Worm (Caenorhabditis elegans): Measurements from ENCODE around the gene sri-72.

- TF ChIP-seq dao-5 (tag; optimal IDR thresholded peaks at IDR 0.05) (no peak), him-1 (tag; optimal IDR thresholded peaks at IDR 0.05) (no peak), W03F9.2 (tag; optimal IDR thresholded peaks at IDR 0.05) (no peak)
Observed at ce11 chrV:615275-615674, 47.3 kb upstream of the sri-72 start, which contains the start of gene F48G7.13.

Measured in whole organism, L4/young adult.